Fruit fly (Drosophila melanogaster): Measurements from ENCODE around the gene CG6664.

Gene CG6664

dm6 chr3L:16969652-16970109 is 46.3 kb downstream of the CG6664 start, which contains the start of gene Exn (continued):
- no peak for TF ChIP-seq NK7.1 (GFP tag; optimal IDR thresholded peaks at IDR 0.05)
- no peak for TF ChIP-seq Nf-YB (GFP tag; optimal IDR thresholded peaks at IDR 0.05)
- TF ChIP-seq CG6683 (GFP tag; optimal IDR thresholded peaks at IDR 0.05): no peak
- TF ChIP-seq cato (GFP tag; optimal IDR thresholded peaks at IDR 0.05; ENCODE audit: borderline replicate concordance): no peak
- TF ChIP-seq CG18764 (GFP tag; optimal IDR thresholded peaks at IDR 0.05): no peak
- TF ChIP-seq B-H2 (GFP tag; optimal IDR thresholded peaks at IDR 0.05): peak; percentile 34
- TF ChIP-seq Drgx (GFP tag; IDR thresholded peaks at IDR 0.05): peak; percentile 29; the same call in 1 of the 2 replicates
- peak; percentile 17 for TF ChIP-seq bigmax (GFP tag; optimal IDR thresholded peaks at IDR 0.05)
- no peak for TF ChIP-seq HLH4C (GFP tag; IDR thresholded peaks at IDR 0.05; ENCODE audit: partially characterized antibody)
- no peak for TF ChIP-seq Fer3 (tag; optimal IDR thresholded peaks at IDR 0.05)
- no peak for TF ChIP-seq Hey (tag; optimal IDR thresholded peaks at IDR 0.05)
- no peak for TF ChIP-seq CG2889 (GFP tag; IDR thresholded peaks at IDR 0.05)
- peak; percentile 45 for TF ChIP-seq CrebB (tag; optimal IDR thresholded peaks at IDR 0.05)
- no peak for TF ChIP-seq ara (GFP tag; IDR thresholded peaks at IDR 0.05)
- peak; percentile 37; the same call in 1 of the 2 replicates for TF ChIP-seq toy (GFP tag; IDR thresholded peaks at IDR 0.05)
- peak; percentile 40 for TF ChIP-seq BtbVII (GFP tag; optimal IDR thresholded peaks at IDR 0.05)
- TF ChIP-seq slbo (GFP tag; IDR thresholded peaks at IDR 0.05): 0 out of 2 replicates have a peak, but pooled peaks have one; percentile 16
- no peak for TF ChIP-seq wor (GFP tag; IDR thresholded peaks at IDR 0.05)
- TF ChIP-seq CG6254 (GFP tag; optimal IDR thresholded peaks at IDR 0.05): peak; percentile 99
- no peak for TF ChIP-seq CG6272 (GFP tag; IDR thresholded peaks at IDR 0.05)
- peak; percentile 87 for TF ChIP-seq CG34376 (GFP tag; optimal IDR thresholded peaks at IDR 0.05)
- TF ChIP-seq hkb (optimal IDR thresholded peaks at IDR 0.05): no peak
- TF ChIP-seq hkb (GFP tag; IDR thresholded peaks at IDR 0.05): peak; percentile 63
- peak; percentile 55; the same call in 1 of the 2 replicates for TF ChIP-seq stc (GFP tag; IDR thresholded peaks at IDR 0.05)
- TF ChIP-seq gcm2 (GFP tag; optimal IDR thresholded peaks at IDR 0.05): no peak
- TF ChIP-seq ftz-f1 (GFP tag; optimal IDR thresholded peaks at IDR 0.05): peak; percentile 72
- peak; percentile 49; the same call in 1 of the 2 replicates for TF ChIP-seq CG3847 (GFP tag; IDR thresholded peaks at IDR 0.05)
- no peak for TF ChIP-seq CG18476 (GFP tag; optimal IDR thresholded peaks at IDR 0.05)
- peak; percentile 6 for TF ChIP-seq CG8089 (GFP tag; optimal IDR thresholded peaks at IDR 0.05)
- TF ChIP-seq CG8281 (tag; optimal IDR thresholded peaks at IDR 0.05): no peak
- TF ChIP-seq so (GFP tag; IDR thresholded peaks at IDR 0.05): peak; percentile 68; the same call in 1 of the 3 replicates
- TF ChIP-seq Doc2 (GFP tag; IDR thresholded peaks at IDR 0.05): no peak
- peak; percentile 12 for TF ChIP-seq CG2120 (GFP tag; optimal IDR thresholded peaks at IDR 0.05)
- TF ChIP-seq GATAe (GFP tag; conservative IDR thresholded peaks at IDR 0.05): peak; percentile 59
- TF ChIP-seq tap (tag; optimal IDR thresholded peaks at IDR 0.05): peak; percentile 23
- TF ChIP-seq Neu2 (GFP tag; optimal IDR thresholded peaks at IDR 0.05; ENCODE audit: borderline replicate concordance): no peak
- TF ChIP-seq Mes4 (GFP tag; optimal IDR thresholded peaks at IDR 0.05): peak; percentile 12
- peak; percentile 28 for TF ChIP-seq MTF-1 (GFP tag; optimal IDR thresholded peaks at IDR 0.05; ENCODE audit: borderline replicate concordance)
- TF ChIP-seq zen2 (GFP tag; IDR thresholded peaks at IDR 0.05; ENCODE audit: partially characterized antibody): 0 out of 3 replicates have a peak, but pooled peaks have one; percentile 60
- no peak for TF ChIP-seq CG12155 (GFP tag; optimal IDR thresholded peaks at IDR 0.05)
- peak; percentile 94 for TF ChIP-seq CG12769 (tag; optimal IDR thresholded peaks at IDR 0.05)
- no peak for TF ChIP-seq CG3065 (GFP tag; optimal IDR thresholded peaks at IDR 0.05)
- TF ChIP-seq lov (optimal IDR thresholded peaks at IDR 0.05): no peak
- 0 out of 3 replicates have a peak, but pooled peaks have one; percentile 56 for TF ChIP-seq lov (GFP tag; IDR thresholded peaks at IDR 0.05)
- TF ChIP-seq seq (GFP tag; IDR thresholded peaks at IDR 0.05): no peak
- no peak for TF ChIP-seq Xbp1 (GFP tag; optimal IDR thresholded peaks at IDR 0.05)
- TF ChIP-seq CG9932 (GFP tag; IDR thresholded peaks at IDR 0.05): peak; percentile 49
- no peak for TF ChIP-seq crp (GFP tag; optimal IDR thresholded peaks at IDR 0.05)
- TF ChIP-seq corto (GFP tag; optimal IDR thresholded peaks at IDR 0.05): no peak
- peak; percentile 57 for TF ChIP-seq mirr (GFP tag; optimal IDR thresholded peaks at IDR 0.05)
- TF ChIP-seq CG11723 (GFP tag; optimal IDR thresholded peaks at IDR 0.05): no peak
